Worm (Caenorhabditis elegans) whole organism, mixed stage, embryonic: ENCODE measurements around the gene ZC239.4.
"Not testable (repeated sequence)": the region's sequence is repeated elsewhere in the genome, so short reads cannot be mapped to it uniquely, and the experiment has no call there.

ENCODE experiments used
- M03D4.4 ChIP-seq: sonication (generic microtip); optimal IDR thresholded peaks from 2 replicates; lab custom pipeline; 2017; ENCODE audit warnings: mild to moderate bottlenecking, missing genetic modification characterization, missing compliant biosample characterization
- blmp-1 ChIP-seq: fragments of 150-350 bp; optimal IDR thresholded peaks from 2 replicates; lab custom pipeline; 2014; ENCODE audit warnings: missing biosample characterization, missing genetic modification characterization
- ceh-43 ChIP-seq: fragments of 200-800 bp; sonication (Bioruptor generic); optimal IDR thresholded peaks from 2 replicates; lab custom pipeline; 2018; ENCODE audit warnings: mild to moderate bottlenecking, missing genetic modification characterization, moderate library complexity, missing compliant biosample characterization
- ces-1 ChIP-seq: fragments of 150-350 bp; optimal IDR thresholded peaks from 2 replicates; lab custom pipeline; 2014; ENCODE audit warnings: missing biosample characterization, missing genetic modification reagents, missing genetic modification characterization
- drap-1 ChIP-seq: fragments of 200-800 bp; sonication (Bioruptor generic); optimal IDR thresholded peaks from 3 replicates; lab custom pipeline; 2018; ENCODE audit warnings: mild to moderate bottlenecking, missing genetic modification characterization, missing compliant biosample characterization
- elt-1 ChIP-seq: sonication (generic microtip); optimal IDR thresholded peaks from 2 replicates; lab custom pipeline; 2017; ENCODE audit warnings: missing genetic modification characterization, mild to moderate bottlenecking, missing compliant biosample characterization, antibody characterized with exemption, moderate library complexity, borderline replicate concordance; ENCODE audit not compliant: insufficient read depth
- elt-3 ChIP-seq: fragments of 150-350 bp; optimal IDR thresholded peaks from 2 replicates; lab custom pipeline; 2014; ENCODE audit warnings: missing biosample characterization, missing genetic modification characterization
- flh-1 ChIP-seq: fragments of 200-800 bp; sonication (Bioruptor generic); optimal IDR thresholded peaks from 2 replicates; lab custom pipeline; 2018; ENCODE audit warnings: mild to moderate bottlenecking, missing genetic modification characterization, moderate library complexity, missing compliant biosample characterization
- ham-2 ChIP-seq: fragments of 200-800 bp; sonication (Bioruptor generic); optimal IDR thresholded peaks from 2 replicates; lab custom pipeline; 2018; ENCODE audit warnings: mild to moderate bottlenecking, missing genetic modification characterization, missing compliant biosample characterization
- hlh-1 ChIP-seq: fragments of 150-350 bp; optimal IDR thresholded peaks from 2 replicates; lab custom pipeline; 2014; ENCODE audit warnings: missing biosample characterization, missing genetic modification reagents, missing genetic modification characterization
- lin-13 ChIP-seq: fragments of 150-350 bp; optimal IDR thresholded peaks from 2 replicates; lab custom pipeline; 2014; ENCODE audit warnings: missing biosample characterization, missing genetic modification characterization
- lin-32 ChIP-seq: fragments of 200-800 bp; sonication (Bioruptor generic); optimal IDR thresholded peaks from 2 replicates; lab custom pipeline; 2018; ENCODE audit warnings: mild to moderate bottlenecking, missing genetic modification characterization, missing compliant biosample characterization
- mab-5 ChIP-seq: fragments of 150-350 bp; optimal IDR thresholded peaks from 2 replicates; lab custom pipeline; 2014; ENCODE audit warnings: missing biosample characterization, missing genetic modification characterization
- mep-1 ChIP-seq: fragments of 150-350 bp; optimal IDR thresholded peaks from 2 replicates; lab custom pipeline; 2017; ENCODE audit warnings: missing biosample characterization, missing genetic modification reagents, missing genetic modification characterization, inconsistent platforms
- mls-2 ChIP-seq: sonication (generic microtip); optimal IDR thresholded peaks from 2 replicates; lab custom pipeline; 2016; ENCODE audit warnings: mild to moderate bottlenecking, missing genetic modification characterization, moderate library complexity, missing compliant biosample characterization
- nhr-12 ChIP-seq: fragments of 150-350 bp; optimal IDR thresholded peaks from 2 replicates; lab custom pipeline; 2014; ENCODE audit warnings: missing biosample characterization, missing genetic modification characterization
- nhr-2 ChIP-seq: fragments of 150-350 bp; optimal IDR thresholded peaks from 2 replicates; lab custom pipeline; 2014; ENCODE audit warnings: missing biosample characterization, missing genetic modification characterization
- nhr-237 ChIP-seq: fragments of 150-350 bp; optimal IDR thresholded peaks from 2 replicates; lab custom pipeline; 2014; ENCODE audit warnings: missing biosample characterization, missing genetic modification characterization
- nhr-76 ChIP-seq: sonication (generic microtip); optimal IDR thresholded peaks from 2 replicates; lab custom pipeline; 2017; ENCODE audit warnings: missing biosample characterization, missing genetic modification characterization
- pha-4 ChIP-seq: fragments of 150-350 bp; optimal IDR thresholded peaks from 2 replicates; lab custom pipeline; 2018; ENCODE audit warnings: missing biosample characterization, missing genetic modification reagents, missing genetic modification characterization
- sem-2 ChIP-seq: fragments of 200-800 bp; sonication (Bioruptor generic); optimal IDR thresholded peaks from 2 replicates; lab custom pipeline; 2018; ENCODE audit warnings: mild to moderate bottlenecking, missing genetic modification characterization, missing compliant biosample characterization
- snpc-4 ChIP-seq: fragments of 150-350 bp; optimal IDR thresholded peaks from 2 replicates; lab custom pipeline; 2014; ENCODE audit warnings: missing biosample characterization, missing genetic modification characterization
- tbx-8 ChIP-seq: fragments of 200-800 bp; sonication (Bioruptor generic); optimal IDR thresholded peaks from 2 replicates; lab custom pipeline; 2018; ENCODE audit warnings: mild to moderate bottlenecking, missing genetic modification characterization, moderate library complexity, missing compliant biosample characterization
- unc-120 ChIP-seq: sonication (generic microtip); optimal IDR thresholded peaks from 2 replicates; lab custom pipeline; 2017; ENCODE audit warnings: missing genetic modification characterization, missing compliant biosample characterization; ENCODE audit not compliant: poor library complexity, severe bottlenecking
- unc-39 ChIP-seq: fragments of 150-350 bp; optimal IDR thresholded peaks from 2 replicates; lab custom pipeline; 2014; ENCODE audit warnings: missing biosample characterization, missing genetic modification characterization
- unc-62 ChIP-seq: fragments of 150-350 bp; optimal IDR thresholded peaks from 2 replicates; lab custom pipeline; 2014; ENCODE audit warnings: missing biosample characterization, missing genetic modification reagents, missing genetic modification characterization
- zip-8 ChIP-seq: fragments of 150-350 bp; optimal IDR thresholded peaks from 2 replicates; lab custom pipeline; 2014; ENCODE audit warnings: missing biosample characterization, missing genetic modification characterization
- ztf-11 ChIP-seq: fragments of 150-350 bp; optimal IDR thresholded peaks from 2 replicates; lab custom pipeline; 2014; ENCODE audit warnings: missing biosample characterization, missing genetic modification characterization

Gene ZC239.4

DNA sequence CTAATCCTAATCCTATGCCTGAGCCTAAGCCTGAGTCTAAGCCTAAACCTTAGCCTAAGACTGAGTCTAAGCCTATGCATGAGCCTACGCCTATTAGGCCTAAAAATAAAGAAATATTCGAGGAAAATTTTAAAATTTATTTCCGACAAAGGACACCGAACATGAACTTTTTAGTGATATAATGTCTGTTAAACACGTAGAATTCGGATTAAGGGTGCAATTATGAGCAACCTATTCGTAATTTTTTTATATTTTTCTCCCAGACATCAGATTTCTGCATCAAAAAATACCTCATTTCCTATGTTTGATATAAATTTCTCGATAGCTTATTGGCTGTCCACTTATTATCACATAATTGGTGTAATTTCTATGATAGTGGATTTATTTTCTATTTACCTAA, 25.0 kb upstream of the ZC239.4 start, which contains the start of gene Y27F2A.11:
Y27F2A.11 (plus strand) TSS at position 301 of the 400 bp plus-strand sequence.
- not testable (repeated sequence) for TF ChIP-seq ham-2 (GFP tag; lab: Kevin White, UChicago); mep-1 (tag; lab: Kevin White, UChicago); ces-1 (GFP tag; lab: Kevin White, UChicago)

DNA sequence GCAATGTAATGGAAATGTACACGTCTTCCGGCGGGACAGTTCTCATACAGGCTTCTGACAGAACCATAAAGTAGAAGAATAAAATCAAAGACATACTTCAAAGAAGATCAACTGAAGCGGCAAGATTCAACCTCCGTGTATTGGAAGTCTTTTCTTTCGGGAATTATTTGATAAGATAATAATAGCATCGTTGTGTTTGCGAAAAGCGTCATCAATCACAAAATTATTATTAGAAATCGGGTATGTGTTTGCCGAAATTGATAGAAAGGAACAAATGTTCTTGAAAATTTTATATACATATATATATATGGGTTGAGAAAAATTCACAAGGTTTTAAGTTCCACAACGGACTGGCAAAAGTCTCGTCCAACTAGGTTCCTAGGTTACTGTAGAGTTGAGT, 22.5 kb upstream of the ZC239.4 start, which contains the start of gene Y27F2A.9:
Y27F2A.9 (minus strand) TSS at position 101 of the 400 bp plus-strand sequence.
- TF ChIP-seq flh-1 (GFP tag; lab: Kevin White, UChicago); mep-1 (tag; lab: Kevin White, UChicago); nhr-12: not testable (repeated sequence)

DNA sequence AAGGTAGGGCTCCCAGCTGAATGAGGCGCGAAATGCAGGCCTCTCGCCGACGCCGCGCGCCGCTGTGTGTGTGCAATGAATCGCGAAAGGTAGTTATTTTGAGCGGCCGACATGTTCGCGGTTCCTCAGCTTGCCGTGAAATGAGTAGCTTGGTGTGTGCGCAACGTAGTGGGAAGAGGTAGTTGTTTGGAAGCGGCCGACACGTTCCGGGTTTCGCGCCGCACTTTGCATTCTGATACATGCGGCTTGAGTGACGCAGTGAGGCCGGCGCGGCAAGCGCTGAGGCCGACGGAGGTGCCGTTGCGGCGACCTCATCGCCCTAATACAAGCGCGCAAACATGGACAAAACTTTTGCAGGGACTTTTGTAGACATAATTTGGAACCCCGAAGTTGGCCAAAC, 18.3 kb upstream of the ZC239.4 start:
- TF ChIP-seq zip-8 (tag; lab: Kevin White, UChicago) (no peak), snpc-4 (tag; lab: Kevin White, UChicago) (no peak), unc-39 (tag; lab: Kevin White, UChicago) (no peak), M03D4.4 (no peak), elt-1 (tag; lab: Kevin White, UChicago) (no peak), mab-5 (no peak), ztf-11 (tag; lab: Kevin White, UChicago) (no peak), mls-2 (tag; lab: Kevin White, UChicago) (no peak), ceh-43 (GFP tag; lab: Kevin White, UChicago) (no peak), mep-1 (tag; lab: Kevin White, UChicago) (no peak), nhr-2 (tag; lab: Kevin White, UChicago) (no peak)

DNA sequence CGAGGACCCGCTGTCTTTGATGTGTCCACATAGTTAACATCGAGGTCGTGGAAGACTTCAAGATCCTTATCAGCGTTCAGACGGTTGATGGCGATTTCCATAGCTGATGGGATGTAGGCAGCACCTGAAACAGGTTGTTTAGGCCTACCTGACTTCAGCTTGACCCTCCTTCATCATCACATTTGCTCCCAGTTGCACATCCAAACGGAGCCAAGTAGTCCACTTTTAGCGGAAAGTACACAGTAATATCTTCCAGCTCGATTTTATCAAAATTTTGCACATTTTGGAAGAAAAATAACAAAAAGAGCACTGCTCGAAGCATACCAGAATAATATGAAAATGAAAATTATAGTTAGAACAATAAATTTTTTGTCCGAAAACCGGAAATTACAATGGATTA, 17.0 kb upstream of the ZC239.4 start, which contains the start of gene gcy-15:
gcy-15 (minus strand) TSS at position 101 of the 400 bp plus-strand sequence.
- TF ChIP-seq blmp-1 (tag; lab: Kevin White, UChicago), result no peak
- TF ChIP-seq snpc-4 (tag; lab: Kevin White, UChicago), result no peak
- no peak for TF ChIP-seq sem-2
- TF ChIP-seq drap-1, result no peak
- no peak for TF ChIP-seq pha-4 (tag; lab: Kevin White, UChicago)
- no peak for TF ChIP-seq ztf-11 (tag; lab: Kevin White, UChicago)
- TF ChIP-seq unc-62 (GFP tag; lab: Kevin White, UChicago), result no peak
- no peak for TF ChIP-seq ceh-43 (GFP tag; lab: Kevin White, UChicago)
- TF ChIP-seq nhr-76 (tag; lab: Kevin White, UChicago), result no peak
- TF ChIP-seq flh-1 (GFP tag; lab: Kevin White, UChicago), result no peak
- TF ChIP-seq elt-1 (tag; lab: Kevin White, UChicago), result no peak
- no peak for TF ChIP-seq lin-32
- no peak for TF ChIP-seq elt-3 (tag; lab: Kevin White, UChicago)

DNA sequence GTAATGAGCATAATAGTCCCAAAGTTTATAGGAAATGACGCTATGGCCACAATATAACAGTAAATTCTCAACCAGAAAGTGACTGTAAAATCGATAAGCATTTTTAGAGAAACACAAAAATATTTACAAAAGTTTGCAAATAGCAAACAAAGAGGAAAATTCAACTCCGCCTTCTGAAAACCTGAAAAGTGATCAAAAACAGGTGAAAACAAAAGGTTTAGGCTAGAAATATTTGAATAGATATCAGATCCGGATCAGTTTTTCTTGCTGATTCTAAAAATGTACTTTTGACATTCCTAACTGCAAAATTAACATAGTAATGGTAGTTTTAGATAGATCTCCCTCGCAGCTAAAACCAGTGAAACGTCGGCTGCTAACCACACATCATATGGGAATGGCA, 15.0 kb upstream of the ZC239.4 start, which contains the start of gene sri-51:
sri-51 (minus strand) TSS at position 101 of the 400 bp plus-strand sequence.
- TF ChIP-seq hlh-1 (tag; lab: Kevin White, UChicago), result no peak
- no peak for TF ChIP-seq lin-13 (tag; lab: Kevin White, UChicago)
- no peak for TF ChIP-seq tbx-8 (GFP tag; lab: Kevin White, UChicago)
- no peak for TF ChIP-seq unc-120 (tag; lab: Kevin White, UChicago)
- no peak for TF ChIP-seq blmp-1 (tag; lab: Kevin White, UChicago)
- TF ChIP-seq mls-2 (tag; lab: Kevin White, UChicago), result no peak
- TF ChIP-seq pha-4 (tag; lab: Kevin White, UChicago), result no peak

DNA sequence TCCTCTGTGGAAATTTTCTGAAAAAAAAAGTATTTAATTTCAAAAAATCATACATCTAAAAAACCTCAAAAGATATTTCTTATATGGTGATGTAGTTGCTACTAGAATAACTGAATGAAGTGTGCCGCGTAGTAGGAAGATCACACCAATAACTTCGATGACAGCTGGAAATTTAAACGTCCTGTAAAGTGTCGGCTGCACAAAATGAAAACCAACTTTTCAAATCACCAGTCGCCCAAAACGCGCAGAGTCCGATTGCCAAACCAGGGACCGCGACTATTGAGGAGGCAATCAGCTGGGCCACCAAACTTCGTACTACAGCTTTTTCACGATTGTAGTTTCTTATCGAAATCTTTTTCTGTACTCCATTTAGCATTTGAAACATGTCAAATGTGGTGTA, 12.8 kb upstream of the ZC239.4 start, which contains the start of gene sri-48:
sri-48 (minus strand) TSS at position 101 of the 400 bp plus-strand sequence.
- TF ChIP-seq flh-1 (GFP tag; lab: Kevin White, UChicago); hlh-1 (tag; lab: Kevin White, UChicago); nhr-237: not testable (repeated sequence)
